Worm (Caenorhabditis elegans) whole organism, mixed stage, embryonic: ENCODE measurements around the gene his-35.

Source experiments
- M03D4.4 ChIP-seq: sonication (generic microtip); optimal IDR thresholded peaks from 2 replicates; lab custom pipeline; 2017; ENCODE audit warnings: mild to moderate bottlenecking, missing genetic modification characterization, missing compliant biosample characterization
- blmp-1 ChIP-seq: fragments of 150-350 bp; optimal IDR thresholded peaks from 2 replicates; lab custom pipeline; 2014; ENCODE audit warnings: missing biosample characterization, missing genetic modification characterization
- ceh-39 ChIP-seq: fragments of 150-350 bp; optimal IDR thresholded peaks from 2 replicates; lab custom pipeline; 2014; ENCODE audit warnings: missing biosample characterization, missing genetic modification characterization
- ces-1 ChIP-seq: fragments of 150-350 bp; optimal IDR thresholded peaks from 2 replicates; lab custom pipeline; 2014; ENCODE audit warnings: missing biosample characterization, missing genetic modification reagents, missing genetic modification characterization
- cnd-1 ChIP-seq: fragments of 200-800 bp; sonication (Bioruptor generic); optimal IDR thresholded peaks from 2 replicates; lab custom pipeline; 2018; ENCODE audit warnings: mild to moderate bottlenecking, missing genetic modification characterization, missing compliant biosample characterization
- drap-1 ChIP-seq: fragments of 200-800 bp; sonication (Bioruptor generic); optimal IDR thresholded peaks from 3 replicates; lab custom pipeline; 2018; ENCODE audit warnings: mild to moderate bottlenecking, missing genetic modification characterization, missing compliant biosample characterization
- elt-1 ChIP-seq: sonication (generic microtip); optimal IDR thresholded peaks from 2 replicates; lab custom pipeline; 2017; ENCODE audit warnings: missing genetic modification characterization, mild to moderate bottlenecking, missing compliant biosample characterization, antibody characterized with exemption, moderate library complexity, borderline replicate concordance; ENCODE audit not compliant: insufficient read depth
- ham-2 ChIP-seq: fragments of 200-800 bp; sonication (Bioruptor generic); optimal IDR thresholded peaks from 2 replicates; lab custom pipeline; 2018; ENCODE audit warnings: mild to moderate bottlenecking, missing genetic modification characterization, missing compliant biosample characterization
- hlh-1 ChIP-seq: fragments of 150-350 bp; optimal IDR thresholded peaks from 2 replicates; lab custom pipeline; 2014; ENCODE audit warnings: missing biosample characterization, missing genetic modification reagents, missing genetic modification characterization
- lin-13 ChIP-seq: fragments of 150-350 bp; optimal IDR thresholded peaks from 2 replicates; lab custom pipeline; 2014; ENCODE audit warnings: missing biosample characterization, missing genetic modification characterization
- lin-32 ChIP-seq: fragments of 200-800 bp; sonication (Bioruptor generic); optimal IDR thresholded peaks from 2 replicates; lab custom pipeline; 2018; ENCODE audit warnings: mild to moderate bottlenecking, missing genetic modification characterization, missing compliant biosample characterization
- lsy-2 ChIP-seq: fragments of 150-350 bp; optimal IDR thresholded peaks from 2 replicates; lab custom pipeline; 2014; ENCODE audit warnings: missing biosample characterization, missing genetic modification characterization
- mab-5 ChIP-seq: fragments of 150-350 bp; optimal IDR thresholded peaks from 2 replicates; lab custom pipeline; 2014; ENCODE audit warnings: missing biosample characterization, missing genetic modification characterization
- mep-1 ChIP-seq: fragments of 150-350 bp; optimal IDR thresholded peaks from 2 replicates; lab custom pipeline; 2017; ENCODE audit warnings: missing biosample characterization, missing genetic modification reagents, missing genetic modification characterization, inconsistent platforms
- mls-2 ChIP-seq: sonication (generic microtip); optimal IDR thresholded peaks from 2 replicates; lab custom pipeline; 2016; ENCODE audit warnings: mild to moderate bottlenecking, missing genetic modification characterization, moderate library complexity, missing compliant biosample characterization
- nhr-12 ChIP-seq: fragments of 150-350 bp; optimal IDR thresholded peaks from 2 replicates; lab custom pipeline; 2014; ENCODE audit warnings: missing biosample characterization, missing genetic modification characterization
- nhr-237 ChIP-seq: fragments of 150-350 bp; optimal IDR thresholded peaks from 2 replicates; lab custom pipeline; 2014; ENCODE audit warnings: missing biosample characterization, missing genetic modification characterization
- nhr-28 ChIP-seq: fragments of 150-350 bp; optimal IDR thresholded peaks from 2 replicates; lab custom pipeline; 2014; ENCODE audit warnings: missing biosample characterization, missing genetic modification characterization
- nhr-76 ChIP-seq: sonication (generic microtip); optimal IDR thresholded peaks from 2 replicates; lab custom pipeline; 2017; ENCODE audit warnings: missing biosample characterization, missing genetic modification characterization
- pha-4 ChIP-seq: fragments of 150-350 bp; optimal IDR thresholded peaks from 2 replicates; lab custom pipeline; 2018; ENCODE audit warnings: missing biosample characterization, missing genetic modification reagents, missing genetic modification characterization
- sem-2 ChIP-seq: fragments of 200-800 bp; sonication (Bioruptor generic); optimal IDR thresholded peaks from 2 replicates; lab custom pipeline; 2018; ENCODE audit warnings: mild to moderate bottlenecking, missing genetic modification characterization, missing compliant biosample characterization
- snpc-4 ChIP-seq: fragments of 150-350 bp; optimal IDR thresholded peaks from 2 replicates; lab custom pipeline; 2014; ENCODE audit warnings: missing biosample characterization, missing genetic modification characterization
- tbx-8 ChIP-seq: fragments of 200-800 bp; sonication (Bioruptor generic); optimal IDR thresholded peaks from 2 replicates; lab custom pipeline; 2018; ENCODE audit warnings: mild to moderate bottlenecking, missing genetic modification characterization, moderate library complexity, missing compliant biosample characterization
- unc-120 ChIP-seq: sonication (generic microtip); optimal IDR thresholded peaks from 2 replicates; lab custom pipeline; 2017; ENCODE audit warnings: missing genetic modification characterization, missing compliant biosample characterization; ENCODE audit not compliant: poor library complexity, severe bottlenecking
- unc-62 ChIP-seq: fragments of 150-350 bp; optimal IDR thresholded peaks from 2 replicates; lab custom pipeline; 2014; ENCODE audit warnings: missing biosample characterization, missing genetic modification reagents, missing genetic modification characterization
- zip-8 ChIP-seq: fragments of 150-350 bp; optimal IDR thresholded peaks from 2 replicates; lab custom pipeline; 2014; ENCODE audit warnings: missing biosample characterization, missing genetic modification characterization
- ztf-11 ChIP-seq: fragments of 150-350 bp; optimal IDR thresholded peaks from 2 replicates; lab custom pipeline; 2014; ENCODE audit warnings: missing biosample characterization, missing genetic modification characterization

The his-35 gene

DNA sequence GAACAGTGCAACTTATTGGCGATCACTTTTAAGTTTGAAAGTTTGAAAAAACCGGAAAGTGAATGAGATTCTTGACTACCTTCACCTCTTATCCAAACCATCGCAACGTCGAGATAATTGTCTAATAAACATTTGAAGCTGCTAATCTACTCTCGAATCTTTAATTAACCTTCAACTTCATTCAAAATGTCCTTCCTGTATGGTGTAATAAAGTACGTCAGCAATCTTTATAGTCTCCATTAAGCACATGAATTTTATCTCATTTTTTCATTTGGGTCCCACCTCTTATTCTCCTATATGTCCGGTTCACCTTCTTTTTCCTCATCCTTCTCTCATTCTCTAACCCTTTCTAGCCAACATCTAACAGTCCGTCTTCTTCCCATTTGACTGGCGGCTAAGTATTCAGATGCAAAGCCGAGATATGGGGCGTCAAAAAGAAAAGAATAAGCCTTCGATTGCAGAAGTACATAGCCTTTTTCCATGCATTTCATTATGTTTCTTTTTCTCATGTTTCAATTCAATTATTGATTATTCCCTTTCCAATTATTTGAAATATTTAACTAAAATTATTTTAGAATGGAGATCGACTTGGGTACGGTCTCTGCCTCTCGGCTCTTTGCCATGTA is 44.1 kb downstream of the his-35 start, which contains the start of gene swt-5:
Gene swt-5, plus strand, starts transcription at position 576 of the 626 bp plus-strand sequence.
- TF ChIP-seq ztf-11 (tag; lab: Kevin White, UChicago) (no peak), elt-1 (no peak), mls-2 (tag; lab: Kevin White, UChicago) (no peak), mab-5 (tag; lab: Kevin White, UChicago) (no peak), lin-13 (no peak), pha-4 (no peak), ham-2 (GFP tag; lab: Kevin White, UChicago) (no peak), ces-1 (GFP tag; lab: Kevin White, UChicago) (no peak), lsy-2 (tag; lab: Kevin White, UChicago) (no peak), nhr-12 (tag; lab: Kevin White, UChicago) (no peak), nhr-237 (tag; lab: Kevin White, UChicago) (no peak), unc-120 (tag; lab: Kevin White, UChicago) (no peak), M03D4.4 (tag; lab: Kevin White, UChicago) (no peak)

DNA sequence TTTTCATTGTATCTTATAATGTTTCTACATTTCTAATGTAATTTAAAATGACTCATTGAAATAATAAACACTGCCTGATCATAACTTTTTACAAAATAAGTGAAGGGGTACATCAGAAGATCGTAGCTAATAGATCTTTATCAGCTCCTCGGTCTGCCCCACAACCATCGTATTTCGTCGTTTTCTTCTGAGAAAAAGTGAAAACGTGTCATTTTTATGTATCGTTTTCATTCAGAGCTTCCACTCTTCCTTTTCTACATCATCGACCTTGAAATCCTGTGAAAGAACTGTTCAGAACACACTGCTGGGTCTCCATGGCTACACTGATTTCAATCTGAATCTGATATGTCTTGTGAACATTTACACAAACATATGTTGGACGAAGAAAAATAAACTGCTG is 45.8 kb downstream of the his-35 start:
- TF ChIP-seq nhr-12 (tag; lab: Kevin White, UChicago) (no peak), tbx-8 (GFP tag; lab: Kevin White, UChicago) (no peak), elt-1 (no peak), nhr-28 (tag; lab: Kevin White, UChicago) (no peak), nhr-237 (tag; lab: Kevin White, UChicago) (no peak), nhr-76 (tag; lab: Kevin White, UChicago) (no peak), drap-1 (no peak), ces-1 (GFP tag; lab: Kevin White, UChicago) (no peak), cnd-1 (tag; lab: Kevin White, UChicago) (no peak), unc-62 (GFP tag; lab: Kevin White, UChicago) (no peak), mab-5 (tag; lab: Kevin White, UChicago) (no peak), lin-13 (no peak), unc-120 (tag; lab: Kevin White, UChicago) (no peak), zip-8 (tag; lab: Kevin White, UChicago) (no peak), lin-32 (GFP tag; lab: Kevin White, UChicago) (no peak), mep-1 (tag; lab: Kevin White, UChicago) (no peak), ceh-39 (tag; lab: Kevin White, UChicago) (no peak)

DNA sequence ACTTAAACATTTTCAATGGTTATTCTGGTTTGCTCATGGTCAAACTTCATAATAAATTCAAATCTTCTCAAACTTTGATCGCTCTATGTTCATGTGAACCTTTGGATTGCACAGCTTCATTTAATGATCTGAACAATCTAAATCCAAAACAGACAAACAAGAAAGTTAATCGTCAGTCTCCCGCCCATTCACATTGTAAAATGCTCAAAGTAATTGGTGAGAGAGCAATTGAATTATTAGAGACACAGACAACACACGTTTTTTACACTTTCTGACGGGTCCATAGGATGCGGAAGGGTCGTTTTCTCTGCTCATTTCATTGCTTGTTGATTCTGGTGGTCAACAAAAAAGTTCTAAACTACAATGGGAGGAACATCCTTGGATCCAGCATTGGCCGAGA is 48.3 kb downstream of the his-35 start, which contains the start of gene gsnl-1:
Gene gsnl-1, plus strand, starts transcription at position 301 of the 400 bp plus-strand sequence.
- no peak for TF ChIP-seq snpc-4
- TF ChIP-seq sem-2 (GFP tag; lab: Kevin White, UChicago) = no peak
- no peak for TF ChIP-seq unc-62 (GFP tag; lab: Kevin White, UChicago)
- no peak for TF ChIP-seq mls-2 (tag; lab: Kevin White, UChicago)
- no peak for TF ChIP-seq hlh-1 (tag; lab: Kevin White, UChicago)
- no peak for TF ChIP-seq blmp-1 (tag; lab: Kevin White, UChicago)
- TF ChIP-seq pha-4 = no peak
- no peak for TF ChIP-seq unc-120 (tag; lab: Kevin White, UChicago)
- no peak for TF ChIP-seq nhr-28 (tag; lab: Kevin White, UChicago)
